Worm (Caenorhabditis elegans) whole organism, late embryonic: ENCODE measurements around the gene F09F9.5.

Experiments
- C08G9.2 ChIP-seq: sonication (generic microtip); optimal IDR thresholded peaks from 2 replicates; lab custom pipeline; 2016; ENCODE audit warnings: mild to moderate bottlenecking, missing genetic modification characterization, moderate library complexity, missing compliant biosample characterization
- K09A11.1 ChIP-seq: sonication (generic microtip); optimal IDR thresholded peaks from 2 replicates; lab custom pipeline; 2017; ENCODE audit warnings: antibody characterized with exemption, mild to moderate bottlenecking, missing genetic modification characterization, missing compliant biosample characterization; ENCODE audit not compliant: insufficient read depth
- ama-1 ChIP-seq: fragments of 150-350 bp; optimal IDR thresholded peaks from 2 replicates; lab custom pipeline; 2014
- ceh-31 ChIP-seq: sonication (generic microtip); optimal IDR thresholded peaks from 2 replicates; lab custom pipeline; 2016; ENCODE audit warnings: missing genetic modification characterization, missing compliant biosample characterization
- dmd-4 ChIP-seq: sonication (generic microtip); optimal IDR thresholded peaks from 2 replicates; lab custom pipeline; 2016; ENCODE audit warnings: borderline replicate concordance, missing genetic modification characterization, missing compliant biosample characterization
- dve-1 ChIP-seq: sonication (generic microtip); optimal IDR thresholded peaks from 2 replicates; lab custom pipeline; 2017; ENCODE audit warnings: antibody characterized with exemption, mild to moderate bottlenecking, missing genetic modification characterization, missing compliant biosample characterization
- ets-4 ChIP-seq: sonication (generic microtip); optimal IDR thresholded peaks from 2 replicates; lab custom pipeline; 2016; ENCODE audit warnings: missing genetic modification characterization, missing compliant biosample characterization
- npax-4 ChIP-seq: sonication (generic microtip); optimal IDR thresholded peaks from 2 replicates; lab custom pipeline; 2016; ENCODE audit warnings: missing genetic modification characterization, missing compliant biosample characterization
- pqm-1 ChIP-seq: sonication (generic microtip); optimal IDR thresholded peaks from 2 replicates; lab custom pipeline; 2016; ENCODE audit warnings: missing genetic modification characterization, missing compliant biosample characterization
- unc-55 ChIP-seq: sonication (generic microtip); optimal IDR thresholded peaks from 2 replicates; lab custom pipeline; 2017; ENCODE audit warnings: missing biosample characterization, missing genetic modification reagents, missing genetic modification characterization

DNA sequence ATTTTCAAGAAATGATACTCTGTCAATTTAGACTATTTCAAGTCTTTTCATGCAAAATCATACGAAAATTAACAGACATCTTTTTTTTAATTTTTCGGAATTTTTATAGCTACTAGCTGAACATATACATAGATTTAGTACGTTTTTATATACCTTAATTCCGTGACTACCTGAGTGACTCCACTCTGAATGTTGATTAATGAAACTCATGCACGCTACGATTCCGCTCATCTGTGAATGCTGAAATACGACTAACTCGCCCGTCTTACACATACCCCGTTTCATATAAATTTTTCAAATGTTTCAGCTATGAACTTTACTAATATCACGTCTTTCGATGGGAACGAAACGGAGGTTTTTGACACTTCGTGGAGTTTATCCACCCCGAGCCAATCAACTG is 49.4 kb downstream of the F09F9.5 start, which contains the start of gene ZK470.14:
- TF ChIP-seq K09A11.1 (tag; lab: Kevin White, UChicago) (no peak), C08G9.2 (tag; lab: Kevin White, UChicago) (no peak), unc-55 (GFP tag; lab: Kevin White, UChicago) (no peak), ceh-31 (tag; lab: Kevin White, UChicago) (no peak), ama-1 (lab: Kevin White, UChicago) (no peak), pqm-1 (tag; lab: Kevin White, UChicago) (no peak), npax-4 (tag; lab: Kevin White, UChicago) (no peak), dmd-4 (no peak), dve-1 (tag; lab: Kevin White, UChicago) (no peak), ets-4 (tag; lab: Kevin White, UChicago) (no peak)
